Worm (Caenorhabditis elegans) whole organism, late embryonic: ENCODE measurements around the gene ubc-7.

ENCODE experiments used
- ceh-22 ChIP-seq: sonication (generic microtip); optimal IDR thresholded peaks from 2 replicates; lab custom pipeline; 2017; ENCODE audit warnings: missing biosample characterization, missing genetic modification characterization
- dve-1 ChIP-seq: sonication (generic microtip); optimal IDR thresholded peaks from 2 replicates; lab custom pipeline; 2017; ENCODE audit warnings: antibody characterized with exemption, mild to moderate bottlenecking, missing genetic modification characterization, missing compliant biosample characterization
- elt-2 ChIP-seq: sonication (generic microtip); optimal IDR thresholded peaks from 2 replicates; lab custom pipeline; 2016; ENCODE audit warnings: missing genetic modification reagents, missing genetic modification characterization, missing compliant biosample characterization
- hlh-15 ChIP-seq: sonication (generic microtip); optimal IDR thresholded peaks from 2 replicates; lab custom pipeline; 2016; ENCODE audit warnings: missing genetic modification characterization, missing compliant biosample characterization
- hlh-30 ChIP-seq: sonication (generic microtip); optimal IDR thresholded peaks from 2 replicates; lab custom pipeline; 2017; ENCODE audit warnings: antibody characterized with exemption, missing genetic modification characterization, missing compliant biosample characterization; ENCODE audit not compliant: insufficient read depth
- hlh-6 ChIP-seq: sonication (generic microtip); optimal IDR thresholded peaks from 2 replicates; lab custom pipeline; 2016; ENCODE audit warnings: missing genotype, missing genetic modification characterization, missing compliant biosample characterization
- nfya-1 ChIP-seq: sonication (generic microtip); optimal IDR thresholded peaks from 2 replicates; lab custom pipeline; 2017; ENCODE audit warnings: missing genetic modification characterization, mild to moderate bottlenecking, missing compliant biosample characterization, antibody characterized with exemption, moderate library complexity
- pha-4 ChIP-seq: fragments of 150-350 bp; optimal IDR thresholded peaks from 2 replicates; lab custom pipeline; 2018; ENCODE audit warnings: missing biosample characterization, missing genetic modification reagents, missing genetic modification characterization
- pqm-1 ChIP-seq: sonication (generic microtip); optimal IDR thresholded peaks from 2 replicates; lab custom pipeline; 2016; ENCODE audit warnings: missing genetic modification characterization, missing compliant biosample characterization
- ref-2 ChIP-seq: sonication (generic microtip); optimal IDR thresholded peaks from 2 replicates; lab custom pipeline; 2016; ENCODE audit warnings: missing genetic modification characterization, missing compliant biosample characterization

- TF ChIP-seq pqm-1 (tag; lab: Kevin White, UChicago) (no peak), hlh-15 (tag; lab: Kevin White, UChicago) (no peak), ref-2 (tag; lab: Kevin White, UChicago) (no peak), hlh-6 (tag; lab: Kevin White, UChicago) (no peak), elt-2 (no peak), nfya-1 (no peak), hlh-30 (no peak), dve-1 (tag; lab: Kevin White, UChicago) (no peak), ceh-22 (tag; lab: Kevin White, UChicago) (no peak), pha-4 (no peak)
These were observed 4.4 kb downstream of the ubc-7 start for ce11 chrIII:9626602-9627001.
